Worm (Caenorhabditis elegans) whole organism, mixed stage, embryonic: ENCODE results near the gene tbc-7.

Experiments
- elt-1 ChIP-seq: sonication (generic microtip); optimal IDR thresholded peaks from 2 replicates; lab custom pipeline; 2017; ENCODE audit warnings: missing genetic modification characterization, mild to moderate bottlenecking, missing compliant biosample characterization, antibody characterized with exemption, moderate library complexity, borderline replicate concordance; ENCODE audit not compliant: insufficient read depth
- elt-3 ChIP-seq: fragments of 150-350 bp; optimal IDR thresholded peaks from 2 replicates; lab custom pipeline; 2014; ENCODE audit warnings: missing biosample characterization, missing genetic modification characterization
- flh-1 ChIP-seq: fragments of 200-800 bp; sonication (Bioruptor generic); optimal IDR thresholded peaks from 2 replicates; lab custom pipeline; 2018; ENCODE audit warnings: mild to moderate bottlenecking, missing genetic modification characterization, moderate library complexity, missing compliant biosample characterization
- ham-2 ChIP-seq: fragments of 200-800 bp; sonication (Bioruptor generic); optimal IDR thresholded peaks from 2 replicates; lab custom pipeline; 2018; ENCODE audit warnings: mild to moderate bottlenecking, missing genetic modification characterization, missing compliant biosample characterization
- lin-13 ChIP-seq: fragments of 150-350 bp; optimal IDR thresholded peaks from 2 replicates; lab custom pipeline; 2014; ENCODE audit warnings: missing biosample characterization, missing genetic modification characterization
- nhr-237 ChIP-seq: fragments of 150-350 bp; optimal IDR thresholded peaks from 2 replicates; lab custom pipeline; 2014; ENCODE audit warnings: missing biosample characterization, missing genetic modification characterization
- pha-4 ChIP-seq: fragments of 150-350 bp; optimal IDR thresholded peaks from 2 replicates; lab custom pipeline; 2018; ENCODE audit warnings: missing biosample characterization, missing genetic modification reagents, missing genetic modification characterization
- snpc-4 ChIP-seq: fragments of 150-350 bp; optimal IDR thresholded peaks from 2 replicates; lab custom pipeline; 2014; ENCODE audit warnings: missing biosample characterization, missing genetic modification characterization
- tbx-8 ChIP-seq: fragments of 200-800 bp; sonication (Bioruptor generic); optimal IDR thresholded peaks from 2 replicates; lab custom pipeline; 2018; ENCODE audit warnings: mild to moderate bottlenecking, missing genetic modification characterization, moderate library complexity, missing compliant biosample characterization
- unc-62 ChIP-seq: fragments of 150-350 bp; optimal IDR thresholded peaks from 2 replicates; lab custom pipeline; 2014; ENCODE audit warnings: missing biosample characterization, missing genetic modification reagents, missing genetic modification characterization
- ztf-11 ChIP-seq: fragments of 150-350 bp; optimal IDR thresholded peaks from 2 replicates; lab custom pipeline; 2014; ENCODE audit warnings: missing biosample characterization, missing genetic modification characterization

DNA sequence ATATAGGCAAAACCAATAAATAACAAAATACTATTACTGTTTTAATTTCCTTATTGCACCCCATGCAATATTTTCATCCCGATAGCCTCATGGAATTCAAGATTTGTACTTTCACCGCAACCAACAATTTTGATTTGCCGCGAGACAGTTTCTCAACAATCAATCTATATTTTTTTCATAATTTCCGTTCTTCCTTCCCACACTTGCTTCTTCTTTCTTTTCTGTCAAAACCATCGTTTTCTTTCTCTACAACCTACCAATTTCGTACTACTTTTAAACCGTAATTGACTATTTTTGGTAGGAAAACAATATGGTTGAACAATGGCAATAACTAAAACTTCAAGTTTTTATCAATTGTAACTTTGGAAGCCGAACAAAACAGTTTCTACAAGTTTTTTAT, 13.8 kb downstream of the tbc-7 start, which contains the start of gene C31H2.14:
- no peak for TF ChIP-seq elt-3
- TF ChIP-seq ham-2 (GFP tag; lab: Kevin White, UChicago), result no peak
- TF ChIP-seq flh-1 (GFP tag; lab: Kevin White, UChicago), result no peak
- no peak for TF ChIP-seq snpc-4 (tag; lab: Kevin White, UChicago)
- no peak for TF ChIP-seq ztf-11
- no peak for TF ChIP-seq nhr-237 (tag; lab: Kevin White, UChicago)
- TF ChIP-seq elt-1 (tag; lab: Kevin White, UChicago), result no peak
- TF ChIP-seq tbx-8, result no peak
- no peak for TF ChIP-seq unc-62 (GFP tag; lab: Kevin White, UChicago)
- TF ChIP-seq pha-4, result no peak
- no peak for TF ChIP-seq lin-13 (tag; lab: Kevin White, UChicago)
